Fruit fly (Drosophila melanogaster) whole organism, embryonic: ENCODE data around the gene SsRbeta.
A peak's percentile ranks its signal among the peaks of the same experiment; 100 is the strongest.

Experiments
- Asciz ChIP-seq: fragments of 200-800 bp; sonication (Bioruptor generic); optimal IDR thresholded peaks from 2 replicates; lab custom pipeline; 2017; ENCODE audit warnings: missing biosample characterization, mild to moderate bottlenecking, missing genetic modification characterization, missing genetic modification reagents
- Atf6 ChIP-seq: fragments of 200-800 bp; sonication (Bioruptor generic); IDR thresholded peaks from 2 replicates; pipeline ENCODE4 v1.3.6; 2022; ENCODE audit warnings: missing biosample characterization, missing genetic modification characterization
- CG1024 ChIP-seq: fragments of 200-800 bp; sonication (Bioruptor generic); IDR thresholded peaks from 2 replicates; pipeline ENCODE4 v1.3.6; 2022; ENCODE audit warnings: missing biosample characterization, missing genetic modification characterization
- CG10654 ChIP-seq: fragments of 200-800 bp; sonication (Bioruptor generic); optimal IDR thresholded peaks from 2 replicates; lab custom pipeline; 2016; ENCODE audit warnings: missing biosample characterization, missing genetic modification characterization
- CG11093 ChIP-seq: fragments of 200-800 bp; sonication (Bioruptor generic); IDR thresholded peaks from 3 replicates; pipeline ENCODE4 v1.3.6; 2022; ENCODE audit warnings: missing biosample characterization, missing genetic modification characterization
- CG1233 ChIP-seq: fragments of 200-800 bp; sonication (Bioruptor generic); optimal IDR thresholded peaks from 4 replicates; lab custom pipeline; 2018; ENCODE audit warnings: missing biosample characterization, mild to moderate bottlenecking, missing genetic modification characterization
- CG13424 ChIP-seq: fragments of 200-800 bp; sonication (Bioruptor generic); optimal IDR thresholded peaks from 2 replicates; lab custom pipeline; 2019; ENCODE audit warnings: missing biosample characterization, mild to moderate bottlenecking, missing genetic modification characterization, moderate library complexity
- CG14050 ChIP-seq: fragments of 200-800 bp; sonication (Bioruptor generic); IDR thresholded peaks from 3 replicates; pipeline ENCODE4 v1.3.6; 2022; ENCODE audit warnings: missing biosample characterization, missing genetic modification characterization
- CG15601 ChIP-seq: fragments of 200-800 bp; sonication (Bioruptor generic); optimal IDR thresholded peaks from 3 replicates; lab custom pipeline; 2019; ENCODE audit warnings: missing biosample characterization, mild to moderate bottlenecking, missing genetic modification characterization, moderate library complexity
- CG17359 ChIP-seq: fragments of 200-800 bp; sonication (Bioruptor generic); optimal IDR thresholded peaks from 3 replicates; lab custom pipeline; 2018; ENCODE audit warnings: missing biosample characterization, mild to moderate bottlenecking, missing genetic modification characterization, moderate library complexity
- CG17385 ChIP-seq: fragments of 200-800 bp; sonication (Bioruptor generic); optimal IDR thresholded peaks from 3 replicates; lab custom pipeline; 2018; ENCODE audit warnings: missing biosample characterization, mild to moderate bottlenecking, missing genetic modification characterization
- CG17912 ChIP-seq: fragments of 200-800 bp; sonication (Bioruptor generic); optimal IDR thresholded peaks from 2 replicates; lab custom pipeline; 2018; ENCODE audit warnings: missing biosample characterization, mild to moderate bottlenecking, missing genetic modification characterization
- CG33213 ChIP-seq: fragments of 200-800 bp; sonication (Bioruptor generic); optimal IDR thresholded peaks from 3 replicates; lab custom pipeline; 2016; ENCODE audit warnings: missing biosample characterization, missing genetic modification characterization
- CG3407 ChIP-seq: fragments of 200-800 bp; sonication (Bioruptor generic); optimal IDR thresholded peaks from 2 replicates; lab custom pipeline; 2018; ENCODE audit warnings: missing biosample characterization, mild to moderate bottlenecking, missing genetic modification characterization
- CG34422 ChIP-seq: fragments of 200-800 bp; sonication (Bioruptor generic); IDR thresholded peaks from 3 replicates; pipeline ENCODE4 v1.3.6; 2022; ENCODE audit warnings: missing biosample characterization, missing genetic modification characterization
- CG42726 ChIP-seq: fragments of 200-800 bp; sonication (Bioruptor generic); IDR thresholded peaks from 2 replicates; pipeline ENCODE4 v1.3.6; 2022; ENCODE audit warnings: missing biosample characterization, missing genetic modification characterization; ENCODE audit not compliant: partially characterized antibody
- CG4424 ChIP-seq: fragments of 200-800 bp; sonication (Bioruptor generic); optimal IDR thresholded peaks from 3 replicates; lab custom pipeline; 2016; ENCODE audit warnings: missing biosample characterization, missing genetic modification characterization
- CG6689 ChIP-seq: fragments of 200-800 bp; sonication (Bioruptor generic); IDR thresholded peaks from 2 replicates; pipeline ENCODE4 v1.3.6; 2022; ENCODE audit warnings: missing biosample characterization, missing genetic modification characterization
- CG7839 ChIP-seq: fragments of 200-800 bp; sonication (Bioruptor generic); optimal IDR thresholded peaks from 3 replicates; lab custom pipeline; 2018; ENCODE audit warnings: missing biosample characterization, mild to moderate bottlenecking, missing genetic modification characterization, moderate library complexity
- CG7963 ChIP-seq: fragments of 200-800 bp; sonication (Bioruptor generic); IDR thresholded peaks from 3 replicates; pipeline ENCODE4 v1.3.6; 2022; ENCODE audit warnings: missing biosample characterization, missing genetic modification characterization; ENCODE audit not compliant: partially characterized antibody
- CG8359 ChIP-seq: fragments of 200-800 bp; sonication (Bioruptor generic); optimal IDR thresholded peaks from 2 replicates; lab custom pipeline; 2017; ENCODE audit warnings: missing biosample characterization, mild to moderate bottlenecking, missing genetic modification characterization, borderline replicate concordance
- CTCF ChIP-seq: fragments of 200-800 bp; sonication (Bioruptor generic); optimal IDR thresholded peaks from 2 replicates; lab custom pipeline; 2017; ENCODE audit warnings: missing biosample characterization, mild to moderate bottlenecking, missing genetic modification characterization, moderate library complexity
- D19A ChIP-seq: fragments of 200-800 bp; optimal IDR thresholded peaks from 3 replicates; lab custom pipeline; 2019; ENCODE audit warnings: missing biosample characterization, mild to moderate bottlenecking, missing genetic modification characterization, moderate library complexity
- Ets97D ChIP-seq: fragments of 200-800 bp; sonication (Bioruptor generic); optimal IDR thresholded peaks from 3 replicates; lab custom pipeline; 2016; ENCODE audit warnings: missing biosample characterization, missing genetic modification characterization
- Fer3 ChIP-seq: fragments of 200-800 bp; sonication (Bioruptor generic); optimal IDR thresholded peaks from 2 replicates; lab custom pipeline; 2018; ENCODE audit warnings: missing biosample characterization, mild to moderate bottlenecking, missing genetic modification characterization, moderate library complexity
- HHEX ChIP-seq: fragments of 200-800 bp; sonication (Bioruptor generic); optimal IDR thresholded peaks from 3 replicates; lab custom pipeline; 2017; ENCODE audit warnings: missing biosample characterization, mild to moderate bottlenecking, missing genetic modification characterization, missing genetic modification reagents
- HLH3B ChIP-seq: fragments of 200-800 bp; sonication (Bioruptor generic); IDR thresholded peaks from 2 replicates; pipeline ENCODE4 v1.3.6; 2022; ENCODE audit warnings: missing biosample characterization, missing genetic modification characterization
- HLH54F ChIP-seq: fragments of 200-800 bp; sonication (Bioruptor generic); optimal IDR thresholded peaks from 3 replicates; lab custom pipeline; 2016; ENCODE audit warnings: missing biosample characterization, missing genetic modification characterization
- Hsf ChIP-seq: fragments of 200-800 bp; sonication (Bioruptor generic); optimal IDR thresholded peaks from 3 replicates; lab custom pipeline; 2016; ENCODE audit warnings: missing biosample characterization, missing genetic modification characterization
- Kr ChIP-seq: fragments of 200-800 bp; sonication (Bioruptor generic); optimal IDR thresholded peaks from 2 replicates; lab custom pipeline; 2017; ENCODE audit warnings: missing biosample characterization, mild to moderate bottlenecking, missing genetic modification characterization
- Lpt ChIP-seq: fragments of >200 bp; optimal IDR thresholded peaks from 2 replicates; lab custom pipeline; 2018; ENCODE audit warnings: missing biosample characterization, missing genetic modification characterization
- Nf-YA ChIP-seq: fragments of 200-800 bp; sonication (Bioruptor generic); IDR thresholded peaks from 2 replicates; pipeline ENCODE4 v1.3.6; 2022; ENCODE audit warnings: missing biosample characterization, missing genetic modification characterization
- Oaz ChIP-seq: fragments of 200-800 bp; sonication (Bioruptor generic); IDR thresholded peaks from 2 replicates; pipeline ENCODE4 v1.3.6; 2022; ENCODE audit warnings: missing biosample characterization, missing genetic modification characterization
- Vsx1 ChIP-seq: fragments of 200-800 bp; sonication (Bioruptor generic); optimal IDR thresholded peaks from 2 replicates; lab custom pipeline; 2017; ENCODE audit warnings: missing biosample characterization, mild to moderate bottlenecking, missing genetic modification characterization, missing genetic modification reagents
- ab ChIP-seq: fragments of 200-800 bp; sonication (Bioruptor generic); optimal IDR thresholded peaks from 2 replicates; lab custom pipeline; 2016; ENCODE audit warnings: missing biosample characterization, missing genetic modification characterization
- bsh ChIP-seq, 2 experiments: fragments of 200-800 bp; sonication (Bioruptor generic); optimal IDR thresholded peaks; 2 replicates each; lab custom pipeline; 2017 to 2018; ENCODE audit warnings: mild to moderate bottlenecking in 2 of 2, missing biosample characterization in 2 of 2, missing genetic modification characterization in 2 of 2, moderate library complexity in 1 of 2
- caup ChIP-seq: fragments of 200-800 bp; sonication (Bioruptor generic); optimal IDR thresholded peaks from 3 replicates; lab custom pipeline; 2017; ENCODE audit warnings: missing biosample characterization, mild to moderate bottlenecking, missing genetic modification characterization, moderate library complexity; ENCODE audit not compliant: severe bottlenecking
- dysf ChIP-seq: fragments of 200-800 bp; sonication (Bioruptor generic); IDR thresholded peaks from 3 replicates; pipeline ENCODE4 v1.3.6; 2022; ENCODE audit warnings: missing biosample characterization, missing genetic modification characterization
- fd102C ChIP-seq: fragments of 200-800 bp; sonication (Bioruptor generic); optimal IDR thresholded peaks from 2 replicates; lab custom pipeline; 2018; ENCODE audit warnings: missing biosample characterization, mild to moderate bottlenecking, missing genetic modification characterization, moderate library complexity
- fd3F ChIP-seq: fragments of 200-800 bp; sonication (Bioruptor generic); optimal IDR thresholded peaks from 2 replicates; lab custom pipeline; 2018; ENCODE audit warnings: missing biosample characterization, mild to moderate bottlenecking, missing genetic modification characterization, moderate library complexity
- hkb ChIP-seq, 2 experiments: fragments of 200-800 bp in 1 of 2; fragments of >200 bp in 1 of 2; sonication (Bioruptor generic) in 1 of 2; IDR thresholded peaks in 1 of 2; optimal IDR thresholded peaks in 1 of 2; 2 replicates each; pipeline versions ENCODE4 v1.3.6 to Lab custom; 2017 to 2022; ENCODE audit warnings: missing biosample characterization in 1 of 2, missing genetic modification characterization in 1 of 2
- ken ChIP-seq: fragments of 200-800 bp; sonication (Bioruptor generic); IDR thresholded peaks from 3 replicates; pipeline ENCODE4 v1.3.6; 2022; ENCODE audit warnings: missing biosample characterization, missing genetic modification characterization
- pita ChIP-seq: fragments of 200-800 bp; sonication (Bioruptor generic); optimal IDR thresholded peaks from 2 replicates; lab custom pipeline; 2017; ENCODE audit warnings: missing biosample characterization, mild to moderate bottlenecking, missing genetic modification characterization
- pnt ChIP-seq: fragments of 200-800 bp; sonication (Bioruptor generic); optimal IDR thresholded peaks from 3 replicates; lab custom pipeline; 2016; ENCODE audit warnings: missing biosample characterization, missing genetic modification characterization
- psq ChIP-seq: fragments of 200-800 bp; sonication (Bioruptor generic); optimal IDR thresholded peaks from 2 replicates; lab custom pipeline; 2017; ENCODE audit warnings: missing biosample characterization, missing genetic modification characterization
- slp2 ChIP-seq: fragments of 200-800 bp; sonication (Bioruptor generic); optimal IDR thresholded peaks from 2 replicates; lab custom pipeline; 2016; ENCODE audit warnings: missing biosample characterization, missing genetic modification characterization
- stwl ChIP-seq: fragments of 200-800 bp; sonication (Bioruptor generic); optimal IDR thresholded peaks from 3 replicates; lab custom pipeline; 2018; ENCODE audit warnings: missing biosample characterization, mild to moderate bottlenecking, missing genetic modification characterization, moderate library complexity
- trem ChIP-seq: fragments of 200-800 bp; optimal IDR thresholded peaks from 3 replicates; lab custom pipeline; 2019; ENCODE audit warnings: missing biosample characterization, mild to moderate bottlenecking, missing genetic modification characterization, moderate library complexity
- vvl ChIP-seq: fragments of 200-800 bp; sonication (Bioruptor generic); IDR thresholded peaks from 2 replicates; pipeline ENCODE4 v1.3.6; 2022; ENCODE audit warnings: missing biosample characterization, missing genetic modification characterization
- zf30C ChIP-seq: fragments of 200-800 bp; sonication (Bioruptor generic); optimal IDR thresholded peaks from 3 replicates; lab custom pipeline; 2018; ENCODE audit warnings: missing biosample characterization, mild to moderate bottlenecking, missing genetic modification characterization

SsRbeta gene

DNA sequence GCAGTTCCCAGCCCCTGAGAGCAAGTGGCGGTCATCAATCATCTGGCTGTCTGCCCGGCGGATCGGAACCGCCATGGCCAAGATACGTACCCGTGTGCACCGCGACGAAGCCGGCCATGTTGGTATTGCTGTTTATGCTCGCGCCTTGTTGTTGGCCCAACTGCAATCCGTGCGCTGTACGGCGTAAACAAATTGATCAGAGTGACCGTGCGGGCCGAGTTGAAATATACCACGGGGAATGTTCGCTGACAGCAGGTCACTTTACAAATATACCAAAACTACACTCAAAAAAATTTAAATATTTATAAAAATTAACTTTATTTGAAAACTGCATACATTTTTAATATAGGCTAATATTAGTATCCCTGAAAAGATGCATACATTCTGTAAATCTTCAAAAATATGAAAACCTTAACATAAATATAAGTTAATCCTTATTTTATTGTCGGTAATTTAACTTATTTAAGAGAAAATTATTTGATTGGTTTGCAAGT lies 42.0 kb upstream of the SsRbeta start, which contains the start of gene Tasp1 (continued):
- no peak for TF ChIP-seq CG17912
- TF ChIP-seq CG3407 (GFP tag; lab: Kevin White, UChicago), result no peak
- TF ChIP-seq CG7963, result no peak
- peak in 1 of 2 experiments; percentile 74 for TF ChIP-seq bsh (GFP tag; optimal IDR thresholded peaks at IDR 0.05; lab: Kevin White, UChicago)
- TF ChIP-seq ab (GFP tag; lab: Kevin White, UChicago), result no peak
- TF ChIP-seq D19A, result peak; percentile 67
- TF ChIP-seq Lpt (GFP tag; lab: Kevin White, UChicago), result no peak
- TF ChIP-seq pnt (GFP tag; lab: Kevin White, UChicago), result no peak
- peak; percentile 5 for TF ChIP-seq HHEX (GFP tag; lab: Kevin White, UChicago)
- no peak for TF ChIP-seq Asciz (GFP tag; lab: Kevin White, UChicago)
- peak; percentile 80 for TF ChIP-seq CG7839 (tag; lab: Kevin White, UChicago)
- TF ChIP-seq stwl (tag; lab: Kevin White, UChicago), result peak; percentile 47
- TF ChIP-seq Fer3 (tag; lab: Kevin White, UChicago), result no peak
- TF ChIP-seq slp2 (GFP tag; lab: Kevin White, UChicago), result no peak
- peak; percentile 60 for TF ChIP-seq CG1024 (GFP tag; lab: Robert Waterston, UW)
- peak; percentile 60 for TF ChIP-seq CG17359 (tag; lab: Kevin White, UChicago)
- no peak for TF ChIP-seq psq (GFP tag; lab: Kevin White, UChicago)
- no peak; the same call in 1 of the 2 replicates for TF ChIP-seq CG42726 (GFP tag; lab: Robert Waterston, UW)
- no peak for TF ChIP-seq fd102C
- peak; percentile 62 for TF ChIP-seq CG4424 (GFP tag; lab: Kevin White, UChicago)
- no peak for TF ChIP-seq CG11093 (GFP tag; lab: Robert Waterston, UW)
- TF ChIP-seq caup, result peak; percentile 48
- no peak for TF ChIP-seq pita (GFP tag; lab: Kevin White, UChicago)
- no peak for TF ChIP-seq CTCF (GFP tag; lab: Kevin White, UChicago)
- peak; percentile 7 for TF ChIP-seq CG17385 (GFP tag; lab: Kevin White, UChicago)
- TF ChIP-seq Kr (GFP tag; lab: Kevin White, UChicago), result no peak
- TF ChIP-seq vvl (GFP tag; lab: Robert Waterston, UW), result peak; percentile 86
- no peak for TF ChIP-seq Vsx1 (GFP tag; lab: Kevin White, UChicago)
- TF ChIP-seq fd3F (GFP tag; lab: Kevin White, UChicago), result peak; percentile 49
- TF ChIP-seq CG10654 (GFP tag; lab: Kevin White, UChicago), result peak; percentile 19
- peak; percentile 77 for TF ChIP-seq CG13424 (tag; lab: Kevin White, UChicago)
- TF ChIP-seq CG34422, result peak; percentile 87; the same call in 2 of the 3 replicates
- TF ChIP-seq Nf-YA (GFP tag; lab: Robert Waterston, UW), result peak; percentile 39; the same call in 1 of the 2 replicates
- TF ChIP-seq CG6689, result peak; percentile 80
- TF ChIP-seq trem, result peak; percentile 63
- no peak for TF ChIP-seq HLH54F (GFP tag; lab: Kevin White, UChicago)
- TF ChIP-seq Atf6 (GFP tag; lab: Robert Waterston, UW), result peak; percentile 74
- peak; percentile 41; the same call in 1 of the 3 replicates for TF ChIP-seq CG14050 (GFP tag; lab: Robert Waterston, UW)
- no peak for TF ChIP-seq CG33213 (GFP tag; lab: Kevin White, UChicago)
- peak; percentile 51; the same call in 1 of the 2 replicates for TF ChIP-seq Oaz
- peak; percentile 55 for TF ChIP-seq CG15601
- TF ChIP-seq CG1233, result peak; percentile 48
- TF ChIP-seq ken (GFP tag; lab: Robert Waterston, UW), result peak; percentile 57; the same call in 2 of the 3 replicates
- TF ChIP-seq hkb (optimal IDR thresholded peaks at IDR 0.05; lab: Kevin White, UChicago), result no peak
- TF ChIP-seq hkb (GFP tag; IDR thresholded peaks at IDR 0.05; lab: Robert Waterston, UW), result peak; percentile 74
- no peak for TF ChIP-seq CG8359 (GFP tag; lab: Kevin White, UChicago)
- peak; percentile 96 for TF ChIP-seq zf30C (GFP tag; lab: Kevin White, UChicago)
- no peak for TF ChIP-seq Ets97D
- peak; percentile 74 for TF ChIP-seq HLH3B (GFP tag; lab: Robert Waterston, UW)
- TF ChIP-seq dysf, result peak; percentile 77; the same call in 1 of the 3 replicates
- peak; percentile 53 for TF ChIP-seq Hsf (GFP tag; lab: Kevin White, UChicago)
